Worm (Caenorhabditis elegans): ENCODE data around the gene clec-20.
"Not testable (repeated sequence)": the region's sequence is repeated elsewhere in the genome, so short reads cannot be mapped to it uniquely, and the experiment has no call there.

clec-20 gene

DNA sequence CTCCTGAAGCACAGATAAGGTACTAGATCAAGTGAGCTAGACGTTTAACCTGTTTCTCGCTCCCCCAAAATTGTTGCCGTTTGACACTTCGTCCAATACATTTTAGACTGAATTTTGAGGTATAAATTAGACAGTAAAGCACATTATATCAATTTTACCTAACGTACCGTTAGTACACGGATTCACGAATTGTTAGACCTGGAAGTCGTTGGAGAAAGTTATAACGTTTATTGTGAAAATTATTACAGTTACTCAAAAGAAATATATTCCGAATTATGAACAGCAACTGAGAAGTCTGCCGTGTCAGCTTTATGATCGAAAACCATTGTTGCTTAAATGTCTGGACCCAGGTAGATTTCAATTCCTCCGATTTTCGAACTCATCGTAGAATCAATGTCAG is 34.2 kb downstream of the clec-20 start:
- no peak for TF ChIP-seq hlh-12 (tag; optimal IDR thresholded peaks at IDR 0.05)
- TF ChIP-seq sea-2 (GFP tag; IDR thresholded peaks at IDR 0.05), result no peak
- no peak for TF ChIP-seq atf-7 (tag; optimal IDR thresholded peaks at IDR 0.05)
- no peak for TF ChIP-seq F49E8.2 (tag; optimal IDR thresholded peaks at IDR 0.05; ENCODE audit: insufficient read depth)
- no peak for TF ChIP-seq ceh-100 (GFP tag; IDR thresholded peaks at IDR 0.05)
- TF ChIP-seq F57A8.1 (GFP tag; optimal IDR thresholded peaks at IDR 0.05), result no peak
- TF ChIP-seq lsy-27 (tag; optimal IDR thresholded peaks at IDR 0.05; ENCODE audit: borderline replicate concordance, insufficient read depth), result no peak
- no peak for TF ChIP-seq cebp-1 (GFP tag; IDR thresholded peaks at IDR 0.05)
- no peak for TF ChIP-seq cebp-1 (tag; optimal IDR thresholded peaks at IDR 0.05)
- no peak for TF ChIP-seq ccch-3 (GFP tag; optimal IDR thresholded peaks at IDR 0.05)
- TF ChIP-seq nhr-179 (tag; optimal IDR thresholded peaks at IDR 0.05), result no peak
- no peak for TF ChIP-seq F22D6.2 (tag; optimal IDR thresholded peaks at IDR 0.05)
- TF ChIP-seq hrde-1 (tag; optimal IDR thresholded peaks at IDR 0.05; ENCODE audit: borderline replicate concordance), result no peak
- TF ChIP-seq attf-6 (GFP tag; IDR thresholded peaks at IDR 0.05), result no peak

ce11 chrII:1556217-1556616 is 38.8 kb downstream of the clec-20 start, which contains the start of the genes fbxb-54 and fbxb-50:
TSS of gene fbxb-54 (minus strand) at chrII:1556317.
TSS of gene fbxb-50 (plus strand) at chrII:1556443.
- TF ChIP-seq hrde-1 (tag; optimal IDR thresholded peaks at IDR 0.05; ENCODE audit: borderline replicate concordance); mxl-1 (tag; optimal IDR thresholded peaks at IDR 0.05); bed-2 (GFP tag; IDR thresholded peaks at IDR 0.05): not testable (repeated sequence)

DNA sequence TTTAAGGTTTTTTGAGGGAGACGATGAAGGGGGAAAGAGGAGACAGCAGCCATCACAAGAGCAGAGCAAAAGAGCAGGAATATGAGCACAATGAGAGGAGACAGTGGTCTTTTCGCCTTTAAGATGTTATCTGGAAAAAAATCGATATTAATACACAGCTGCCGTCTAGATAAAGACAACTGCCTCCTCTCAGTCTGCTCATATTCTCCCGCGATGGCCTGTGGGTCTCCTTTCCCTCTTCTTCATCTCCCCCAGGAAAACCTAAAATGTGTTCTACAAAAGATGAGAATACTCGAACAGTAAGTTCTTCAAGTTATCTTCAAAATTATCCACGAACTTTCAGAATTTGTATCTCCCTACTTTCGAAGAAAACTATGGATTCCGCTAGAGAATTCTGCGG is 44.5 kb downstream of the clec-20 start, which contains the start of the genes fbxb-52 and fbxb-51:
TSS of gene fbxb-52 (minus strand) at position 101 of the 400 bp plus-strand sequence.
TSS of gene fbxb-51 (plus strand) at position 212 of the 400 bp plus-strand sequence.
- TF ChIP-seq aptf-3 (GFP tag; IDR thresholded peaks at IDR 0.05) (no peak), nhr-80 (tag; optimal IDR thresholded peaks at IDR 0.05) (no peak), Y95B8A.8 (GFP tag; IDR thresholded peaks at IDR 0.05) (no peak), snpc-3.4 (tag; optimal IDR thresholded peaks at IDR 0.05) (no peak), lin-54 (GFP tag; optimal IDR thresholded peaks at IDR 0.05) (no peak), F23B12.7 (tag; optimal IDR thresholded peaks at IDR 0.05; ENCODE audit: insufficient read depth) (no peak), lag-1 (GFP tag; IDR thresholded peaks at IDR 0.05) (no peak), rpc-1 (optimal IDR thresholded peaks at IDR 0.05) (no peak), rpc-1 (tag; optimal IDR thresholded peaks at IDR 0.05) (no peak), nhr-27 (tag; optimal IDR thresholded peaks at IDR 0.05) (no peak), die-1 (tag; optimal IDR thresholded peaks at IDR 0.05) (no peak), sea-2 (GFP tag; IDR thresholded peaks at IDR 0.05) (no peak), F57C9.4 (tag; optimal IDR thresholded peaks at IDR 0.05) (no peak)

- TF ChIP-seq tlf-1 (GFP tag; optimal IDR thresholded peaks at IDR 0.05) (no peak), ceh-27 (GFP tag; optimal IDR thresholded peaks at IDR 0.05) (no peak), atf-7 (tag; optimal IDR thresholded peaks at IDR 0.05) (no peak), unc-62 (GFP tag; optimal IDR thresholded peaks at IDR 0.05) (no peak), snpc-4 (GFP tag; optimal IDR thresholded peaks at IDR 0.05) (no peak), snpc-4 (tag; optimal IDR thresholded peaks at IDR 0.05) (no peak), hlh-26 (GFP tag; conservative IDR thresholded peaks at IDR 0.05) (no peak), fkh-3 (tag; optimal IDR thresholded peaks at IDR 0.05) (no peak), lin-54 (GFP tag; optimal IDR thresholded peaks at IDR 0.05) (no peak), C06A6.2 (GFP tag; conservative IDR thresholded peaks at IDR 0.05) (no peak), egl-44 (GFP tag; IDR thresholded peaks at IDR 0.05) (no peak)
These were observed 49.4 kb downstream of the clec-20 start, which contains the start of gene K05F6.12 for ce11 chrII:1545625-1546024. TSS of gene K05F6.12 (plus strand) at chrII:1545925.

Data from whole organism, young adult.